Fruit fly (Drosophila melanogaster) whole organism, embryonic: Measurements from ENCODE around the gene CG2278.
A peak's percentile ranks its signal among the peaks of the same experiment; 100 is the strongest.

Experiments used
- Blimp-1 ChIP-seq: fragments of 200-800 bp; sonication (Bioruptor generic); optimal IDR thresholded peaks from 3 replicates; lab custom pipeline; 2018; ENCODE audit warnings: missing biosample characterization, missing genetic modification characterization, mild to moderate bottlenecking, moderate library complexity, missing genetic modification reagents
- CG12104 ChIP-seq: fragments of 200-800 bp; sonication (Bioruptor generic); optimal IDR thresholded peaks from 3 replicates; lab custom pipeline; 2016; ENCODE audit warnings: missing biosample characterization, missing genetic modification characterization
- CG12236 ChIP-seq: fragments of 200-800 bp; sonication (Bioruptor generic); optimal IDR thresholded peaks from 2 replicates; lab custom pipeline; 2016; ENCODE audit warnings: missing biosample characterization, missing genetic modification characterization
- CG1233 ChIP-seq: fragments of 200-800 bp; sonication (Bioruptor generic); optimal IDR thresholded peaks from 4 replicates; lab custom pipeline; 2018; ENCODE audit warnings: missing biosample characterization, mild to moderate bottlenecking, missing genetic modification characterization
- CG12391 ChIP-seq: fragments of 200-800 bp; sonication (Bioruptor generic); optimal IDR thresholded peaks from 3 replicates; lab custom pipeline; 2018; ENCODE audit warnings: missing biosample characterization, mild to moderate bottlenecking, missing genetic modification characterization, moderate library complexity
- CG12942 ChIP-seq: fragments of 200-800 bp; sonication (Bioruptor generic); optimal IDR thresholded peaks from 3 replicates; lab custom pipeline; 2016; ENCODE audit warnings: missing biosample characterization, missing genetic modification characterization
- CG13296 ChIP-seq: fragments of 200-800 bp; sonication (Bioruptor generic); optimal IDR thresholded peaks from 3 replicates; lab custom pipeline; 2018; ENCODE audit warnings: missing biosample characterization, mild to moderate bottlenecking, missing genetic modification characterization
- CG13775 ChIP-seq: fragments of 200-800 bp; sonication (Bioruptor generic); optimal IDR thresholded peaks from 3 replicates; lab custom pipeline; 2017; ENCODE audit warnings: missing biosample characterization, mild to moderate bottlenecking, missing genetic modification characterization
- CG14710 ChIP-seq: fragments of 200-800 bp; sonication (Bioruptor generic); optimal IDR thresholded peaks from 3 replicates; lab custom pipeline; 2019; ENCODE audit warnings: missing biosample characterization, mild to moderate bottlenecking, missing genetic modification characterization, moderate library complexity
- CG15696 ChIP-seq: fragments of 200-800 bp; sonication (Bioruptor generic); optimal IDR thresholded peaks from 2 replicates; lab custom pipeline; 2019; ENCODE audit warnings: missing biosample characterization, mild to moderate bottlenecking, missing genetic modification characterization, moderate library complexity
- CG16813 ChIP-seq: fragments of 200-800 bp; sonication (Bioruptor generic); IDR thresholded peaks from 3 replicates; pipeline ENCODE4 v1.3.6; 2022; ENCODE audit warnings: missing biosample characterization, missing genetic modification characterization; ENCODE audit not compliant: partially characterized antibody
- CG18262 ChIP-seq: fragments of 200-800 bp; optimal IDR thresholded peaks from 3 replicates; lab custom pipeline; 2019; ENCODE audit warnings: missing biosample characterization, mild to moderate bottlenecking, missing genetic modification characterization, moderate library complexity
- CG32767 ChIP-seq: fragments of 200-800 bp; sonication (Bioruptor generic); IDR thresholded peaks from 2 replicates; pipeline ENCODE4 v1.3.6; 2022; ENCODE audit warnings: missing biosample characterization, missing genetic modification characterization
- CG3281 ChIP-seq: fragments of 200-800 bp; sonication (Bioruptor generic); optimal IDR thresholded peaks from 3 replicates; lab custom pipeline; 2017; ENCODE audit warnings: missing biosample characterization, mild to moderate bottlenecking, missing genetic modification characterization
- CG4707 ChIP-seq: fragments of 200-800 bp; sonication (Bioruptor generic); optimal IDR thresholded peaks from 2 replicates; lab custom pipeline; 2018; ENCODE audit warnings: missing biosample characterization, mild to moderate bottlenecking, missing genetic modification characterization, moderate library complexity
- CG5180 ChIP-seq: fragments of 200-800 bp; sonication (Bioruptor generic); optimal IDR thresholded peaks from 3 replicates; lab custom pipeline; 2017; ENCODE audit warnings: missing biosample characterization, missing genetic modification characterization, mild to moderate bottlenecking, moderate library complexity, missing genetic modification reagents
- CG6689 ChIP-seq: fragments of 200-800 bp; sonication (Bioruptor generic); IDR thresholded peaks from 2 replicates; pipeline ENCODE4 v1.3.6; 2022; ENCODE audit warnings: missing biosample characterization, missing genetic modification characterization
- CG7839 ChIP-seq: fragments of 200-800 bp; sonication (Bioruptor generic); optimal IDR thresholded peaks from 3 replicates; lab custom pipeline; 2018; ENCODE audit warnings: missing biosample characterization, mild to moderate bottlenecking, missing genetic modification characterization, moderate library complexity
- CG9727 ChIP-seq: fragments of 200-800 bp; sonication (Bioruptor generic); optimal IDR thresholded peaks from 3 replicates; lab custom pipeline; 2017; ENCODE audit warnings: missing biosample characterization, mild to moderate bottlenecking, missing genetic modification characterization
- CoRest ChIP-seq: fragments of 200-800 bp; sonication (Bioruptor generic); optimal IDR thresholded peaks from 3 replicates; lab custom pipeline; 2018; ENCODE audit warnings: missing biosample characterization, mild to moderate bottlenecking, missing genetic modification characterization, moderate library complexity
- E2f1 ChIP-seq: fragments of 200-800 bp; sonication (Bioruptor generic); IDR thresholded peaks from 2 replicates; pipeline ENCODE4 v1.3.6; 2022; ENCODE audit warnings: missing biosample characterization, missing genetic modification characterization
- Ets65A ChIP-seq: fragments of 200-800 bp; sonication (Bioruptor generic); peaks from one replicate; lab custom pipeline; 2016; ENCODE audit warnings: missing biosample characterization, missing genetic modification characterization
- HHEX ChIP-seq: fragments of 200-800 bp; sonication (Bioruptor generic); optimal IDR thresholded peaks from 3 replicates; lab custom pipeline; 2017; ENCODE audit warnings: missing biosample characterization, mild to moderate bottlenecking, missing genetic modification characterization, missing genetic modification reagents
- HLHmδ ChIP-seq: fragments of 200-800 bp; sonication (Bioruptor generic); optimal IDR thresholded peaks from 2 replicates; lab custom pipeline; 2018; ENCODE audit warnings: missing biosample characterization, mild to moderate bottlenecking, missing genetic modification characterization, moderate library complexity
- Hr51 ChIP-seq, 2 experiments: fragments of 200-800 bp; sonication (Bioruptor generic); optimal IDR thresholded peaks; 2 replicates in 1 of 2; 3 replicates in 1 of 2; lab custom pipeline; 2016 to 2018; ENCODE audit warnings: missing biosample characterization in 2 of 2, missing genetic modification characterization in 2 of 2, mild to moderate bottlenecking in 1 of 2, moderate library complexity in 1 of 2
- Max ChIP-seq: fragments of 200-800 bp; sonication (Bioruptor generic); optimal IDR thresholded peaks from 2 replicates; lab custom pipeline; 2016; ENCODE audit warnings: missing biosample characterization, mild to moderate bottlenecking, missing genetic modification characterization
- Med ChIP-seq: fragments of 200-800 bp; sonication (Bioruptor generic); peaks from one replicate; lab custom pipeline; 2016; ENCODE audit warnings: missing biosample characterization, missing genetic modification characterization, mild to moderate bottlenecking, inconsistent platforms, moderate library complexity
- Meics ChIP-seq: fragments of 200-800 bp; sonication (Bioruptor generic); optimal IDR thresholded peaks from 2 replicates; lab custom pipeline; 2017; ENCODE audit warnings: missing biosample characterization, mild to moderate bottlenecking, missing genetic modification characterization
- NC2α ChIP-seq: fragments of 200-800 bp; sonication (Bioruptor generic); optimal IDR thresholded peaks from 2 replicates; lab custom pipeline; 2016; ENCODE audit warnings: missing biosample characterization, missing genetic modification characterization
- NFAT ChIP-seq: fragments of 200-800 bp; sonication (Bioruptor generic); IDR thresholded peaks from 2 replicates; pipeline ENCODE4 v1.3.6; 2022; ENCODE audit warnings: missing biosample characterization, missing genetic modification characterization
- Nf-YC ChIP-seq: fragments of 200-800 bp; optimal IDR thresholded peaks from 3 replicates; lab custom pipeline; 2019; ENCODE audit warnings: missing biosample characterization, mild to moderate bottlenecking, missing genetic modification characterization, moderate library complexity
- Sox100B ChIP-seq: fragments of 200-800 bp; sonication (Bioruptor generic); optimal IDR thresholded peaks from 3 replicates; lab custom pipeline; 2018; ENCODE audit warnings: missing biosample characterization, mild to moderate bottlenecking, missing genetic modification characterization
- Xbp1 ChIP-seq: fragments of 200-800 bp; sonication (Bioruptor generic); optimal IDR thresholded peaks from 3 replicates; lab custom pipeline; 2016; ENCODE audit warnings: missing biosample characterization, mild to moderate bottlenecking, missing genetic modification characterization
- Xrp1 ChIP-seq: fragments of 200-800 bp; sonication (Bioruptor generic); IDR thresholded peaks from 2 replicates; pipeline ENCODE4 v1.3.6; 2022; ENCODE audit warnings: missing biosample characterization, missing genetic modification characterization
- az2 ChIP-seq: fragments of 200-800 bp; sonication (Bioruptor generic); optimal IDR thresholded peaks from 3 replicates; lab custom pipeline; 2016; ENCODE audit warnings: missing biosample characterization, missing genetic modification characterization
- bsh ChIP-seq, 2 experiments: fragments of 200-800 bp; sonication (Bioruptor generic); optimal IDR thresholded peaks; 2 replicates each; lab custom pipeline; 2017 to 2018; ENCODE audit warnings: mild to moderate bottlenecking in 2 of 2, missing biosample characterization in 2 of 2, missing genetic modification characterization in 2 of 2, moderate library complexity in 1 of 2
- btn ChIP-seq: fragments of 200-800 bp; sonication (Bioruptor generic); optimal IDR thresholded peaks from 2 replicates; lab custom pipeline; 2016; ENCODE audit warnings: missing biosample characterization, missing genetic modification characterization
- fd64A ChIP-seq: fragments of 200-800 bp; sonication (Bioruptor generic); optimal IDR thresholded peaks from 3 replicates; lab custom pipeline; 2018; ENCODE audit warnings: missing biosample characterization, mild to moderate bottlenecking, missing genetic modification characterization
- fd96Cb ChIP-seq: fragments of 200-800 bp; sonication (Bioruptor generic); optimal IDR thresholded peaks from 2 replicates; lab custom pipeline; 2018; ENCODE audit warnings: missing biosample characterization, mild to moderate bottlenecking, missing genetic modification characterization, moderate library complexity
- grau ChIP-seq: fragments of 200-800 bp; optimal IDR thresholded peaks from 3 replicates; lab custom pipeline; 2019; ENCODE audit warnings: missing biosample characterization, mild to moderate bottlenecking, missing genetic modification characterization, moderate library complexity
- oc ChIP-seq: fragments of 200-800 bp; sonication (Bioruptor generic); optimal IDR thresholded peaks from 2 replicates; lab custom pipeline; 2018; ENCODE audit warnings: missing biosample characterization, mild to moderate bottlenecking, missing genetic modification characterization, moderate library complexity
- onecut ChIP-seq: fragments of 200-800 bp; sonication (Bioruptor generic); IDR thresholded peaks from 2 replicates; pipeline ENCODE4 v1.3.6; 2022; ENCODE audit warnings: missing biosample characterization, missing genetic modification characterization
- phol ChIP-seq: fragments of 200-800 bp; sonication (Bioruptor generic); optimal IDR thresholded peaks from 3 replicates; lab custom pipeline; 2018; ENCODE audit warnings: missing biosample characterization, mild to moderate bottlenecking, missing genetic modification characterization, moderate library complexity
- salm ChIP-seq: fragments of 200-800 bp; sonication (Bioruptor generic); optimal IDR thresholded peaks from 2 replicates; lab custom pipeline; 2018; ENCODE audit warnings: missing biosample characterization, mild to moderate bottlenecking, missing genetic modification characterization
- sc ChIP-seq, 3 experiments: fragments of >200 bp in 2 of 3; fragments of 200-800 bp in 1 of 3; sonication (Bioruptor generic) in 1 of 3; optimal IDR thresholded peaks; 2 replicates in 2 of 3; 3 replicates in 1 of 3; lab custom pipeline; 2017; ENCODE audit warnings: mild to moderate bottlenecking in 1 of 3, missing biosample characterization in 1 of 3, missing genetic modification characterization in 1 of 3, missing genetic modification reagents in 1 of 3
- unpg ChIP-seq: fragments of 200-800 bp; sonication (Bioruptor generic); optimal IDR thresholded peaks from 3 replicates; lab custom pipeline; 2018; ENCODE audit warnings: missing biosample characterization, mild to moderate bottlenecking, missing genetic modification characterization, moderate library complexity
- zen ChIP-seq: fragments of 200-800 bp; sonication (Bioruptor generic); optimal IDR thresholded peaks from 3 replicates; lab custom pipeline; 2018; ENCODE audit warnings: missing biosample characterization, mild to moderate bottlenecking, missing genetic modification characterization, moderate library complexity

The CG2278 gene

dm6 chrX:8126149-8126548, 43.9 kb downstream of the CG2278 start (continued):
- peak; percentile 69 for TF ChIP-seq az2 (GFP tag; lab: Kevin White, UChicago)
- TF ChIP-seq CG5180 = peak; percentile 21

- TF ChIP-seq bsh (GFP tag; optimal IDR thresholded peaks at IDR 0.05; lab: Kevin White, UChicago) (peak in 1 of 2 experiments; percentile 60), CG12236 (GFP tag; lab: Kevin White, UChicago) (no peak), CG14710 (tag; lab: Kevin White, UChicago) (peak; percentile 55), sc (optimal IDR thresholded peaks at IDR 0.05; lab: Kevin White, UChicago) (no peak), sc (GFP tag; optimal IDR thresholded peaks at IDR 0.05; lab: Kevin White, UChicago) (peak; percentile 40), onecut (GFP tag; lab: Robert Waterston, UW) (0 out of 2 replicates have a peak, but pooled peaks have one; percentile 18), fd96Cb (peak; percentile 53), NC2α (GFP tag; lab: Kevin White, UChicago) (no peak), Max (GFP tag; lab: Kevin White, UChicago) (peak; percentile 8), CG7839 (tag; lab: Kevin White, UChicago) (peak; percentile 62), CG4707 (GFP tag; lab: Kevin White, UChicago) (peak; percentile 68), CG12104 (GFP tag; lab: Kevin White, UChicago) (peak; percentile 27), unpg (GFP tag; lab: Kevin White, UChicago) (peak; percentile 41), Xbp1 (GFP tag; lab: Kevin White, UChicago) (peak; percentile 53), Meics (peak; percentile 19), CG13296 (GFP tag; lab: Kevin White, UChicago) (peak; percentile 28), grau (tag; lab: Kevin White, UChicago) (peak; percentile 59), CG16813 (GFP tag; lab: Robert Waterston, UW) (no peak), HHEX (GFP tag; lab: Kevin White, UChicago) (peak; percentile 26), CoRest (tag; lab: Kevin White, UChicago) (peak; percentile 61), CG15696 (tag; lab: Kevin White, UChicago) (peak; percentile 29), CG3281 (GFP tag; lab: Kevin White, UChicago) (peak; percentile 15), salm (tag; lab: Kevin White, UChicago) (peak; percentile 22), fd64A (GFP tag; lab: Kevin White, UChicago) (no peak), CG32767 (peak; percentile 43; the same call in 1 of the 2 replicates), btn (GFP tag; lab: Kevin White, UChicago) (no peak), oc (tag; lab: Kevin White, UChicago) (peak; percentile 45), phol (tag; lab: Kevin White, UChicago) (peak; percentile 76), CG6689 (GFP tag; lab: Robert Waterston, UW) (peak; percentile 60), Nf-YC (tag; lab: Kevin White, UChicago) (peak; percentile 48), Blimp-1 (GFP tag; lab: Kevin White, UChicago) (peak; percentile 53), Ets65A (GFP tag; lab: Kevin White, UChicago) (peak; percentile 65), CG12391 (tag; lab: Kevin White, UChicago) (peak; percentile 49), Med (GFP tag; lab: Kevin White, UChicago) (peak; percentile 65), zen (tag; lab: Kevin White, UChicago) (peak; percentile 47), E2f1 (0 out of 2 replicates have a peak, but pooled peaks have one; percentile 42), CG12942 (GFP tag; lab: Kevin White, UChicago) (peak; percentile 41), Xrp1 (GFP tag; lab: Robert Waterston, UW) (peak; percentile 45; the same call in 1 of the 2 replicates), NFAT (GFP tag; lab: Robert Waterston, UW) (0 out of 2 replicates have a peak, but pooled peaks have one; percentile 31), Hr51 (GFP tag; optimal IDR thresholded peaks at IDR 0.05; lab: Kevin White, UChicago) (peak in 1 of 2 experiments; percentile 71), HLHmδ (GFP tag; lab: Kevin White, UChicago) (no peak), CG18262 (peak; percentile 85), Sox100B (peak; percentile 83), CG13775 (GFP tag; lab: Kevin White, UChicago) (peak; percentile 43), CG9727 (GFP tag; lab: Kevin White, UChicago) (peak; percentile 53), CG1233 (GFP tag; lab: Kevin White, UChicago) (peak; percentile 10)
Measured at dm6 chrX:8125224-8125649, 44.8 kb downstream of the CG2278 start.
